Worm (Caenorhabditis elegans) whole organism, L2 larva: Measurements from ENCODE around the gene clec-134.

Experiments used
- F13H6.1 ChIP-seq: sonication (generic microtip); optimal IDR thresholded peaks from 2 replicates; lab custom pipeline; 2016; ENCODE audit warnings: missing genetic modification characterization, missing compliant biosample characterization
- R02D3.7 ChIP-seq: fragments of 150-350 bp; optimal IDR thresholded peaks from 2 replicates; lab custom pipeline; 2014; ENCODE audit warnings: missing biosample characterization, missing genetic modification characterization
- Y55F3AM.14 ChIP-seq: fragments of 200-800 bp; sonication (Bioruptor generic); optimal IDR thresholded peaks from 2 replicates; lab custom pipeline; 2018; ENCODE audit warnings: mild to moderate bottlenecking, missing genetic modification characterization, missing compliant biosample characterization
- ZK546.5 ChIP-seq: sonication (generic microtip); optimal IDR thresholded peaks from 2 replicates; lab custom pipeline; 2017; ENCODE audit warnings: missing biosample characterization, missing genetic modification characterization
- alr-1 ChIP-seq: fragments of 150-350 bp; optimal IDR thresholded peaks from 2 replicates; lab custom pipeline; 2014; ENCODE audit warnings: missing biosample characterization, missing genetic modification characterization
- ama-1 ChIP-seq: fragments of 150-350 bp; optimal IDR thresholded peaks from 2 replicates; lab custom pipeline; 2018; ENCODE audit warnings: inconsistent platforms
- blmp-1 ChIP-seq: sonication (generic microtip); optimal IDR thresholded peaks from 2 replicates; lab custom pipeline; 2017; ENCODE audit warnings: missing genetic modification characterization, mild to moderate bottlenecking, missing compliant biosample characterization, antibody characterized with exemption, moderate library complexity; ENCODE audit not compliant: insufficient read depth
- ceh-82 ChIP-seq: fragments of 150-350 bp; optimal IDR thresholded peaks from 2 replicates; lab custom pipeline; 2014; ENCODE audit warnings: missing biosample characterization, missing genetic modification characterization
- egl-27 ChIP-seq: sonication (generic microtip); optimal IDR thresholded peaks from 3 replicates; lab custom pipeline; 2017; ENCODE audit warnings: missing biosample characterization, missing genetic modification reagents, missing genetic modification characterization
- elt-1 ChIP-seq: fragments of 150-350 bp; optimal IDR thresholded peaks from 2 replicates; lab custom pipeline; 2014; ENCODE audit warnings: missing biosample characterization, missing genetic modification characterization
- fos-1 ChIP-seq: fragments of 150-350 bp; optimal IDR thresholded peaks from 2 replicates; lab custom pipeline; 2014; ENCODE audit warnings: missing biosample characterization, missing genetic modification characterization
- gmeb-1 ChIP-seq: fragments of 150-350 bp; optimal IDR thresholded peaks from 2 replicates; lab custom pipeline; 2014; ENCODE audit warnings: missing biosample characterization, missing genetic modification characterization
- lin-11 ChIP-seq: fragments of 150-350 bp; sonication (generic microtip); optimal IDR thresholded peaks from 2 replicates; lab custom pipeline; 2014; ENCODE audit warnings: missing biosample characterization, missing genetic modification characterization, inconsistent platforms, mixed read lengths
- lsy-2 ChIP-seq, 2 experiments: fragments of 150-350 bp in 1 of 2; sonication (generic microtip) in 1 of 2; optimal IDR thresholded peaks; 2 replicates each; lab custom pipeline; 2014 to 2017; ENCODE audit warnings: missing biosample characterization in 2 of 2, missing genetic modification characterization in 2 of 2
- mab-5 ChIP-seq: fragments of 150-350 bp; optimal IDR thresholded peaks from 2 replicates; lab custom pipeline; 2014; ENCODE audit warnings: missing biosample characterization, missing genetic modification characterization
- mbf-1 ChIP-seq: sonication (generic microtip); optimal IDR thresholded peaks from 2 replicates; lab custom pipeline; 2017; ENCODE audit warnings: missing biosample characterization, missing genetic modification characterization
- mdl-1 ChIP-seq, 2 experiments: fragments of 150-350 bp in 1 of 2; sonication (generic microtip) in 1 of 2; optimal IDR thresholded peaks; 2 replicates each; lab custom pipeline; 2017; ENCODE audit warnings: missing biosample characterization in 2 of 2, missing genetic modification characterization in 2 of 2
- nhr-11 ChIP-seq: fragments of 150-350 bp; optimal IDR thresholded peaks from 2 replicates; lab custom pipeline; 2014; ENCODE audit warnings: missing biosample characterization, missing genetic modification characterization
- nhr-12 ChIP-seq: fragments of 150-350 bp; optimal IDR thresholded peaks from 2 replicates; lab custom pipeline; 2014; ENCODE audit warnings: missing biosample characterization, missing genetic modification characterization
- nhr-237 ChIP-seq: fragments of 150-350 bp; optimal IDR thresholded peaks from 2 replicates; lab custom pipeline; 2014; ENCODE audit warnings: missing biosample characterization, missing genetic modification characterization
- nhr-25 ChIP-seq: fragments of 150-350 bp; sonication (generic microtip); optimal IDR thresholded peaks from 3 replicates; lab custom pipeline; 2014; ENCODE audit warnings: missing biosample characterization, missing genetic modification characterization
- nhr-6 ChIP-seq: fragments of 150-350 bp; optimal IDR thresholded peaks from 2 replicates; lab custom pipeline; 2014; ENCODE audit warnings: missing biosample characterization, missing genetic modification characterization
- nhr-77 ChIP-seq: fragments of 150-350 bp; optimal IDR thresholded peaks from 2 replicates; lab custom pipeline; 2014; ENCODE audit warnings: missing biosample characterization, missing genetic modification characterization
- peb-1 ChIP-seq: fragments of 150-350 bp; optimal IDR thresholded peaks from 2 replicates; lab custom pipeline; 2014; ENCODE audit warnings: missing biosample characterization, missing genetic modification characterization
- skn-1 ChIP-seq: sonication (generic microtip); optimal IDR thresholded peaks from 2 replicates; lab custom pipeline; 2017; ENCODE audit warnings: missing biosample characterization, missing genetic modification characterization
- sma-3 ChIP-seq: sonication (generic microtip); optimal IDR thresholded peaks from 2 replicates; lab custom pipeline; 2016; ENCODE audit warnings: missing genetic modification reagents, missing genetic modification characterization, missing compliant biosample characterization
- unc-39 ChIP-seq: fragments of 150-350 bp; optimal IDR thresholded peaks from 2 replicates; lab custom pipeline; 2014; ENCODE audit warnings: missing biosample characterization, missing genetic modification characterization
- unc-55 ChIP-seq: fragments of 150-350 bp; sonication (generic microtip); optimal IDR thresholded peaks from 3 replicates; lab custom pipeline; 2014; ENCODE audit warnings: missing biosample characterization, missing genetic modification reagents, missing genetic modification characterization
- unc-62 ChIP-seq: fragments of 150-350 bp; optimal IDR thresholded peaks from 2 replicates; lab custom pipeline; 2014; ENCODE audit warnings: missing biosample characterization, missing genetic modification reagents, missing genetic modification characterization
- zag-1 ChIP-seq: fragments of 150-350 bp; optimal IDR thresholded peaks from 2 replicates; lab custom pipeline; 2014; ENCODE audit warnings: missing biosample characterization, missing genetic modification characterization
- ztf-11 ChIP-seq: sonication (generic microtip); optimal IDR thresholded peaks from 2 replicates; lab custom pipeline; 2017; ENCODE audit warnings: missing biosample characterization, missing genetic modification characterization

clec-134 gene

DNA sequence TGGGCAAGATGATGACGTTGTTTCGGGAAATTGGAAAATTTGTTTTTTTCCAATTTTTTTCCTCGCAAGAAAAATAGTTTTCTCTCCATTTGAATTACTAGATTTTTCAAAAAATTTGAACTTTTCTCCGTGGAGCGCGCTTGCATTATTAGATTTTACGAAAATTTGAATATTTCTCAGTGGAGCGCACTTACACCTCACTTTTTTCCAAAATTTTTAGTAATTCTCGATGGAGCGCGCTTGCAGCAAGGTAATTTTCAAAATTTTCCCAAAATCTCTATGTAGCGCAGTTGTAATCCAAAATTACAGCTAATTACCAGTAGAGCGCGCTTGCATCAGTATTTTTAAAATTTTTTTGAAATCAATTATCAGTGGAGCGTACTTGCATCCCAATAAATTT lies 25.2 kb upstream of the clec-134 start:
- TF ChIP-seq zag-1 (tag; lab: Kevin White, UChicago): no peak
- no peak for TF ChIP-seq skn-1 (tag; lab: Kevin White, UChicago)
- TF ChIP-seq Y55F3AM.14 (GFP tag; lab: Kevin White, UChicago): no peak
- TF ChIP-seq nhr-77 (tag; lab: Kevin White, UChicago): no peak
- TF ChIP-seq nhr-25: no peak
- TF ChIP-seq R02D3.7 (tag; lab: Kevin White, UChicago): no peak
- no peak for TF ChIP-seq mbf-1 (tag; lab: Kevin White, UChicago)
- TF ChIP-seq ztf-11 (tag; lab: Kevin White, UChicago): no peak
- TF ChIP-seq unc-39 (tag; lab: Kevin White, UChicago): no peak
- TF ChIP-seq lsy-2 (tag; optimal IDR thresholded peaks at IDR 0.05; lab: Kevin White, UChicago): no peak

DNA sequence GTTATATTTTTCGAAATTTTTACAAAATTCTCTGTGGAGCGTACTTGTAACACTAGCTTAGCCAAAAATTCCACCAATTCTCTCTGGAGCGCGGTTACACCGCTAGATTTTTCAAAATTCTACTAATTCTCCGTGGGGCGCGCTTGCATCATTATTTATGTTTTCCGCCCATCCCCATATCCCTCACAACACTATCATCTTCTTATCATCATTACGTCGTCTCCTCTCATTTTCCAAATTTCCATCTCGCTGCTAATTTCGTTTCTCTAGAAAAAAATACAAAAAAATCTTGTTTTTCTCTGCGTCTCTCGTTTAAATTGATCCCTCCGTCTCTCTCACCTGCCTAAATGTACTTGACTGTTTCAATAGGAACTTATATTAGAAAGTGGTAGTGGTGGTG lies 24.6 kb upstream of the clec-134 start:
- TF ChIP-seq sma-3: peak; percentile 54
- no peak for TF ChIP-seq Y55F3AM.14 (GFP tag; lab: Kevin White, UChicago)

DNA sequence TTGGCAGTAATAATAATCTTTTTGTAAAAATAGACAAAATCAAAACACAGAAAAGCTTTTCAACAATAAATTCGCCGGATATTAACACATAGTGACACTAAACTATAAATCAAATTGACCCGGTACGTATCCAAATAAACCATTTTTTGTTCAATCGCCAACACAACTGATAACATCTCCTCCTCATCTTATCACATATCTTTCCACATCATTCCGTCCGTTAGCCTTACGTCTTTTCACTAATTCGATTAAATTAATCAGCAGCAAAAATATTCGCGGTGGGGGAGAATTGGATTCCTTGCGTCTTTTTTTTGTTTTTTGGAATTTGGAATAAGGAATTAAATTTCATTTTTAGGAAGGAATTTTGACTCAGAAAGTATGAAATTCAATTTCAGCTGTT lies 23.3 kb upstream of the clec-134 start:
- TF ChIP-seq mab-5 (tag; lab: Kevin White, UChicago): no peak
- no peak for TF ChIP-seq nhr-11
- TF ChIP-seq zag-1 (tag; lab: Kevin White, UChicago): no peak
- no peak for TF ChIP-seq mdl-1 (tag; optimal IDR thresholded peaks at IDR 0.05; lab: Kevin White, UChicago)
- TF ChIP-seq elt-1 (tag; lab: Kevin White, UChicago): no peak
- TF ChIP-seq unc-62 (GFP tag; lab: Kevin White, UChicago): no peak
- TF ChIP-seq alr-1 (tag; lab: Kevin White, UChicago): no peak
- TF ChIP-seq F13H6.1: no peak
- TF ChIP-seq unc-55 (GFP tag; lab: Kevin White, UChicago): no peak

DNA sequence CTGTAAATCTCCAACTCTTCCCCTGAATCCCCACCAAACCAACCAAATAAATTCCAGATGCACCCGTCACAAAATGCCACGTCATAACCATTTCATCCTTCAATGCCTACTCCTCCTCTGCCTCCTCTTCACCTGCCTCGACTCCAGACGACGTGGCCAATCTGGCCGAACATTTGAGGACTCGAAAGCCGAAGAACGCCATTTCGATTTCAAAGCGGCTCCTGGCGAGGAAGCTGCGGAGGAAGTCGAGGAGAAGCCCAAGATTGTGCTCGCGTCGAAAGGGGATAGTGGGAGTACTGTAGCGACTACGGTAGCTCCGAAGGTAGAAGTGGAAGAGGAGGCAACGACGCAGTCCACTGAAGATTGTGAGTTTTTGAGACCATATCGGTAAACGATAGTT lies 22.4 kb upstream of the clec-134 start, which contains the start of gene lgc-45:
TSS of gene lgc-45 (plus strand) at position 56 of the 400 bp plus-strand sequence.
- TF ChIP-seq gmeb-1 (tag; lab: Kevin White, UChicago) (no peak), alr-1 (tag; lab: Kevin White, UChicago) (no peak), skn-1 (tag; lab: Kevin White, UChicago) (no peak), lin-11 (tag; lab: Kevin White, UChicago) (no peak), nhr-12 (tag; lab: Kevin White, UChicago) (no peak), ama-1 (lab: Kevin White, UChicago) (no peak), ZK546.5 (no peak), ztf-11 (tag; lab: Kevin White, UChicago) (no peak), Y55F3AM.14 (GFP tag; lab: Kevin White, UChicago) (no peak), mab-5 (tag; lab: Kevin White, UChicago) (no peak), nhr-6 (no peak), ceh-82 (no peak), egl-27 (no peak), unc-62 (GFP tag; lab: Kevin White, UChicago) (no peak), peb-1 (tag; lab: Kevin White, UChicago) (no peak), unc-55 (GFP tag; lab: Kevin White, UChicago) (no peak), blmp-1 (tag; lab: Kevin White, UChicago) (no peak)

DNA sequence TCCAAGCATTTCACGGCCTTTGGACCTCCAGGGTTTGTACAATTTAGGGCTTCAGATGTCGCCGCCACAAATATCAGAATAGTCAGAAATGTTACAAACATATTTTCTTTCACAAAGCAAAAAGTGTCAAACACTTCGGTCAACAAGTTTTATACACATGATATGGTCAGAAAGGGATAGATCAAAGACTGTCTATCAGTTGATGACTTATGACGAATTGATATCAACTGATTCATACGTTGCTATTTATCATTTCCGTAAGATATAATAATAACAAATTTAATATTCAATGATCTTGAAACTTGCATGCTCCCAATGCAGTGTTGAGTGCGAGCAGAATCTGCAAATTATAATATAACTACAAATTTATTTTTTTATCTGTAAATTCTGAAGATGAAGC lies 19.3 kb upstream of the clec-134 start, which contains the start of gene W10G11.1:
TSS of gene W10G11.1 (minus strand) at position 101 of the 400 bp plus-strand sequence.
- no peak for TF ChIP-seq unc-62 (GFP tag; lab: Kevin White, UChicago)

DNA sequence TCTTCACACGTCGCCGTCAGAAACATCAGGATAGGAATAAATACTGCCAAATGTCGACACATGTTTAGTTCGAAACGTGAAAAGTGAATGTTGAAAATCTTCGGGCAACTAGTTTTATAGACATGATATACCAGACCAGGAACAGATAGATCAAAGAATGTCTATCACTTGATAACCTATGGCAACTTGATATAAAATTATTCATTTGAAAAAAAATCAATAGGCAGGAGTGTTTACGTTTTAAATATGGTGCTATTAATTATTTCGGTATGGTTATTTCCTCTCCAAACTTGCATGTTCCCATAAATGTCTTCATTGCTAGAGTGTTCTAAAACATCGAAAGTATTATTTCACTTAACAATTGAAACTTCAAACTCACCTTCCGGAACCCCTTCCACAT lies 18.3 kb upstream of the clec-134 start, which contains the start of gene W10G11.2:
TSS of gene W10G11.2 (minus strand) at position 101 of the 400 bp plus-strand sequence.
- TF ChIP-seq lsy-2 (tag; optimal IDR thresholded peaks at IDR 0.05; lab: Kevin White, UChicago) (no peak), elt-1 (tag; lab: Kevin White, UChicago) (no peak), mab-5 (tag; lab: Kevin White, UChicago) (no peak)

DNA sequence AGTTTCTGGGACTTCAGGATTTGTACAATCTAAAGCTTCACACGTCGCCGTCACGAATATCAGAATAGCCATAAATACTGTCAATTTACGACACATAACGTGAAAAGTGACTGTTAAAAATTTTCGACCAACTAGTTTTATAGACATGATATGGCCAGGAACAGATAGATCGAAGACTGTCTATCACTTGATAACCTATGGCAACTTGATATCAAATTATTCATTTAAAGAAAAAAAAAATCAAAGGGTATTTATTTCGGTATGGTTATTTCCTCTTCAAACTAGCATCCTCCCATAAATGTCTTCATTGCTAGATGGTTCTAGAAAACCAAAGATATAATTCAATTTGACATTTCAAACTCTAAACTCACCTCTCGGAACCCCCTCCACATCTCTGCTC lies 17.4 kb upstream of the clec-134 start, which contains the start of gene W10G11.3:
TSS of gene W10G11.3 (minus strand) at position 101 of the 400 bp plus-strand sequence.
- TF ChIP-seq fos-1 (tag; lab: Kevin White, UChicago) (no peak), nhr-237 (no peak)
- TF ChIP-seq, all 48 proteins: peak for 0
